Fruit fly (Drosophila melanogaster) whole organism, adult: ENCODE data around the gene HisCl1.
A peak's percentile ranks its signal among the peaks of the same experiment; 100 is the strongest.

Source experiments
- CG7101 ChIP-seq: fragments of 200-800 bp; sonication (Bioruptor generic); optimal IDR thresholded peaks from 2 replicates; lab custom pipeline; 2018; ENCODE audit warnings: missing biosample characterization, mild to moderate bottlenecking, missing genetic modification characterization, moderate library complexity
- Mnt ChIP-seq: fragments of 200-800 bp; sonication (Bioruptor generic); optimal IDR thresholded peaks from 2 replicates; lab custom pipeline; 2016; ENCODE audit warnings: missing biosample characterization, mild to moderate bottlenecking, missing genetic modification characterization
- cic ChIP-seq: fragments of 200-800 bp; sonication (Bioruptor generic); optimal IDR thresholded peaks from 2 replicates; lab custom pipeline; 2017; ENCODE audit warnings: missing biosample characterization, mild to moderate bottlenecking, missing genetic modification characterization, moderate library complexity
- cnc ChIP-seq, 2 experiments: fragments of >200 bp; optimal IDR thresholded peaks; 2 replicates each; lab custom pipeline; 2017
- tj ChIP-seq: fragments of 200-800 bp; sonication (Bioruptor generic); optimal IDR thresholded peaks from 3 replicates; lab custom pipeline; 2017; ENCODE audit warnings: missing biosample characterization, mild to moderate bottlenecking, missing genetic modification characterization, moderate library complexity

- TF ChIP-seq tj (GFP tag; lab: Kevin White, UChicago) (peak; percentile 76), Mnt (GFP tag; lab: Kevin White, UChicago) (peak; percentile 89), cnc (optimal IDR thresholded peaks at IDR 0.05; lab: Kevin White, UChicago) (no peak), CG7101 (tag; lab: Kevin White, UChicago) (peak; percentile 62), cic (GFP tag; lab: Kevin White, UChicago) (peak; percentile 76)
Measured at dm6 chr3R:11778012-11778865, 8.7 kb upstream of the HisCl1 start.
